Worm (Caenorhabditis elegans): ENCODE results near the gene F27E5.9.

ce11 chrII:10127389-10127788 is 7.4 kb upstream of the F27E5.9 start, which contains the start of gene F27E5.8:
- TF ChIP-seq nhr-25 (tag; optimal IDR thresholded peaks at IDR 0.05; ENCODE audit: borderline replicate concordance, insufficient read depth) (no peak), daf-12 (tag; optimal IDR thresholded peaks at IDR 0.05) (no peak), tag-97 (GFP tag; IDR thresholded peaks at IDR 0.05) (no peak), gei-8 (GFP tag; optimal IDR thresholded peaks at IDR 0.05) (no peak), aly-2 (tag; optimal IDR thresholded peaks at IDR 0.05) (no peak), nhr-11 (tag; optimal IDR thresholded peaks at IDR 0.05) (no peak), unc-39 (tag; optimal IDR thresholded peaks at IDR 0.05) (no peak), mep-1 (tag; optimal IDR thresholded peaks at IDR 0.05) (no peak), nhr-111 (GFP tag; optimal IDR thresholded peaks at IDR 0.05) (no peak), ama-1 (optimal IDR thresholded peaks at IDR 0.05) (no peak), attf-4 (tag; optimal IDR thresholded peaks at IDR 0.05) (no peak), F26F4.8 (GFP tag; conservative IDR thresholded peaks at IDR 0.05) (no peak)
